Fruit fly (Drosophila melanogaster): ENCODE data around the gene CG18476.

Gene CG18476

dm6 chr3R:11655873-11656374, 22.0 kb downstream of the CG18476 start, which contains the start of gene CG42327 (continued):
- TF ChIP-seq D19B (GFP tag; optimal IDR thresholded peaks at IDR 0.05): peak; percentile 68
- peak; percentile 73 for TF ChIP-seq CG9215 (GFP tag; IDR thresholded peaks at IDR 0.05)
- peak; percentile 83 for TF ChIP-seq repo (GFP tag; optimal IDR thresholded peaks at IDR 0.05)
- TF ChIP-seq Xbp1 (GFP tag; optimal IDR thresholded peaks at IDR 0.05): peak; percentile 96
- TF ChIP-seq HHEX (GFP tag; optimal IDR thresholded peaks at IDR 0.05): peak; percentile 93
- TF ChIP-seq Deaf1 (tag; optimal IDR thresholded peaks at IDR 0.05): peak; percentile 72
- TF ChIP-seq Ets65A (GFP tag): peak; percentile 89
- peak; percentile 60 for TF ChIP-seq wek (GFP tag; optimal IDR thresholded peaks at IDR 0.05)
- TF ChIP-seq Fer2 (tag; optimal IDR thresholded peaks at IDR 0.05): peak; percentile 48
- TF ChIP-seq CG6254 (GFP tag; optimal IDR thresholded peaks at IDR 0.05): peak; percentile 95
- TF ChIP-seq gem (tag; optimal IDR thresholded peaks at IDR 0.05): peak; percentile 98
- peak; percentile 63 to 74 for TF ChIP-seq Trl (optimal IDR thresholded peaks at IDR 0.05)
- TF ChIP-seq Trl (GFP tag; optimal IDR thresholded peaks at IDR 0.05): peak; percentile 85
- peak; percentile 86 for TF ChIP-seq sqz (GFP tag; optimal IDR thresholded peaks at IDR 0.05)
- TF ChIP-seq CG17359 (tag; optimal IDR thresholded peaks at IDR 0.05): peak; percentile 96
- peak in 1 of 3 experiments; percentile 91 for TF ChIP-seq lola (GFP tag; optimal IDR thresholded peaks at IDR 0.05)
- TF ChIP-seq sc (optimal IDR thresholded peaks at IDR 0.05): no peak
- peak; percentile 95 for TF ChIP-seq sc (GFP tag; optimal IDR thresholded peaks at IDR 0.05)
- peak; percentile 69 for TF ChIP-seq CG30020 (tag; optimal IDR thresholded peaks at IDR 0.05)
- no peak for TF ChIP-seq CG3995 (GFP tag; optimal IDR thresholded peaks at IDR 0.05)
- TF ChIP-seq CG10147 (GFP tag; optimal IDR thresholded peaks at IDR 0.05): peak; percentile 87
- peak; percentile 85 for TF ChIP-seq gcm2 (GFP tag; optimal IDR thresholded peaks at IDR 0.05)
- peak; percentile 73 for TF ChIP-seq vfl (GFP tag; optimal IDR thresholded peaks at IDR 0.05)
- peak; percentile 94 for TF ChIP-seq CG30403 (GFP tag; optimal IDR thresholded peaks at IDR 0.05)
- TF ChIP-seq CG1602 (GFP tag; optimal IDR thresholded peaks at IDR 0.05): peak; percentile 92
- TF ChIP-seq hkb (optimal IDR thresholded peaks at IDR 0.05): no peak
- TF ChIP-seq hkb (GFP tag; IDR thresholded peaks at IDR 0.05): peak; percentile 98
- TF ChIP-seq ranshi (GFP tag; IDR thresholded peaks at IDR 0.05): peak; percentile 91
- TF ChIP-seq CG4820 (GFP tag; optimal IDR thresholded peaks at IDR 0.05): peak; percentile 92
- 0 out of 3 replicates have a peak, but pooled peaks have one; percentile 23 for TF ChIP-seq CG16813 (GFP tag; IDR thresholded peaks at IDR 0.05; ENCODE audit: partially characterized antibody)
- peak; percentile 55 for TF ChIP-seq p53 (GFP tag; optimal IDR thresholded peaks at IDR 0.05)
- TF ChIP-seq jumu (GFP tag; optimal IDR thresholded peaks at IDR 0.05): peak; percentile 84
- TF ChIP-seq tna (GFP tag; IDR thresholded peaks at IDR 0.05; ENCODE audit: partially characterized antibody): peak; percentile 54; the same call in 1 of the 2 replicates
- TF ChIP-seq Fer3 (tag; optimal IDR thresholded peaks at IDR 0.05): peak; percentile 87
- TF ChIP-seq CG9437 (GFP tag; optimal IDR thresholded peaks at IDR 0.05): peak; percentile 89
- TF ChIP-seq CG6854 (GFP tag; optimal IDR thresholded peaks at IDR 0.05): peak; percentile 88
- peak; percentile 48; the same call in 1 of the 4 replicates for TF ChIP-seq Dll (GFP tag; IDR thresholded peaks at IDR 0.05; ENCODE audit: partially characterized antibody)
- peak; percentile 94 for TF ChIP-seq B-H1 (GFP tag; IDR thresholded peaks at IDR 0.05)
- 0 out of 2 replicates have a peak, but pooled peaks have one; percentile 26 for TF ChIP-seq ato (GFP tag; IDR thresholded peaks at IDR 0.05; ENCODE audit: partially characterized antibody)
- peak; percentile 98 for TF ChIP-seq chm (GFP tag; IDR thresholded peaks at IDR 0.05)
- TF ChIP-seq ems (GFP tag; optimal IDR thresholded peaks at IDR 0.05): peak; percentile 85
- TF ChIP-seq CG9797 (GFP tag; optimal IDR thresholded peaks at IDR 0.05): peak; percentile 31
- TF ChIP-seq CG14050 (GFP tag; IDR thresholded peaks at IDR 0.05): peak; percentile 94
- TF ChIP-seq org-1 (GFP tag; optimal IDR thresholded peaks at IDR 0.05): peak; percentile 91
- TF ChIP-seq CG1024 (GFP tag; IDR thresholded peaks at IDR 0.05): peak; percentile 91
- peak; percentile 92 for TF ChIP-seq CG1529 (GFP tag; optimal IDR thresholded peaks at IDR 0.05)
- TF ChIP-seq CG10267 (tag; optimal IDR thresholded peaks at IDR 0.05): peak; percentile 90
- TF ChIP-seq CG4328 (GFP tag; optimal IDR thresholded peaks at IDR 0.05): peak; percentile 73
- TF ChIP-seq CG3407 (GFP tag; optimal IDR thresholded peaks at IDR 0.05): peak; percentile 95
- TF ChIP-seq ac (GFP tag; optimal IDR thresholded peaks at IDR 0.05): peak; percentile 90
- peak; percentile 84 for TF ChIP-seq Aef1 (GFP tag; IDR thresholded peaks at IDR 0.05)
